Worm (Caenorhabditis elegans) whole organism, L3 larva: ENCODE data around the gene W01F3.2.

ENCODE experiments used
- ZK546.5 ChIP-seq: sonication (generic microtip); optimal IDR thresholded peaks from 2 replicates; lab custom pipeline; 2017; ENCODE audit warnings: missing biosample characterization, missing genetic modification characterization
- fkh-10 ChIP-seq: sonication (generic microtip); optimal IDR thresholded peaks from 2 replicates; lab custom pipeline; 2017; ENCODE audit warnings: missing biosample characterization, missing genetic modification reagents, missing genetic modification characterization
- fos-1 ChIP-seq: fragments of 150-350 bp; optimal IDR thresholded peaks from 2 replicates; lab custom pipeline; 2014; ENCODE audit warnings: missing biosample characterization, missing genetic modification characterization
- nhr-11 ChIP-seq: fragments of 150-350 bp; optimal IDR thresholded peaks from 2 replicates; lab custom pipeline; 2014; ENCODE audit warnings: missing biosample characterization, missing genetic modification characterization
- ztf-11 ChIP-seq: fragments of 150-350 bp; optimal IDR thresholded peaks from 2 replicates; lab custom pipeline; 2014; ENCODE audit warnings: missing biosample characterization, missing genetic modification characterization

ce11 chrV:20663736-20664135 is 3.6 kb downstream of the W01F3.2 start:
- TF ChIP-seq ZK546.5 (tag; lab: Kevin White, UChicago) (no peak), nhr-11 (tag; lab: Kevin White, UChicago) (no peak), fkh-10 (GFP tag; lab: Kevin White, UChicago) (no peak), fos-1 (tag; lab: Kevin White, UChicago) (no peak), ztf-11 (tag; lab: Kevin White, UChicago) (no peak)
